Fruit fly (Drosophila melanogaster) whole organism, embryonic: ENCODE measurements around the gene CG7289.
A peak's percentile ranks its signal among the peaks of the same experiment; 100 is the strongest.

Experiments
- C15 ChIP-seq: fragments of 200-800 bp; sonication (Bioruptor generic); IDR thresholded peaks from 3 replicates; pipeline ENCODE4 v1.3.6; 2022; ENCODE audit warnings: missing biosample characterization, missing genetic modification characterization
- CG1024 ChIP-seq: fragments of 200-800 bp; sonication (Bioruptor generic); IDR thresholded peaks from 2 replicates; pipeline ENCODE4 v1.3.6; 2022; ENCODE audit warnings: missing biosample characterization, missing genetic modification characterization
- CG10366 ChIP-seq: fragments of 200-800 bp; sonication (Bioruptor generic); IDR thresholded peaks from 2 replicates; pipeline ENCODE4 v1.3.6; 2022; ENCODE audit warnings: missing biosample characterization, missing genetic modification characterization
- CG11560 ChIP-seq: fragments of 200-800 bp; sonication (Bioruptor generic); IDR thresholded peaks from 3 replicates; pipeline ENCODE4 v1.3.6; 2022; ENCODE audit warnings: missing biosample characterization, missing genetic modification characterization
- CG13287 ChIP-seq: fragments of 200-800 bp; sonication (Bioruptor generic); IDR thresholded peaks from 2 replicates; pipeline ENCODE4 v1.3.6; 2022; ENCODE audit warnings: missing biosample characterization, missing genetic modification characterization; ENCODE audit not compliant: partially characterized antibody
- CG15011 ChIP-seq: fragments of 200-800 bp; sonication (Bioruptor generic); optimal IDR thresholded peaks from 3 replicates; lab custom pipeline; 2018; ENCODE audit warnings: missing biosample characterization, mild to moderate bottlenecking, missing genetic modification characterization
- CG17912 ChIP-seq: fragments of 200-800 bp; sonication (Bioruptor generic); optimal IDR thresholded peaks from 2 replicates; lab custom pipeline; 2018; ENCODE audit warnings: missing biosample characterization, mild to moderate bottlenecking, missing genetic modification characterization
- CG18476 ChIP-seq: fragments of 200-800 bp; sonication (Bioruptor generic); optimal IDR thresholded peaks from 2 replicates; lab custom pipeline; 2016; ENCODE audit warnings: missing biosample characterization, mild to moderate bottlenecking, missing genetic modification characterization
- CG18599 ChIP-seq: fragments of 200-800 bp; sonication (Bioruptor generic); optimal IDR thresholded peaks from 3 replicates; lab custom pipeline; 2017; ENCODE audit warnings: missing biosample characterization, missing genetic modification characterization, mild to moderate bottlenecking, moderate library complexity, missing genetic modification reagents
- CG2712 ChIP-seq: fragments of 200-800 bp; optimal IDR thresholded peaks from 3 replicates; lab custom pipeline; 2019; ENCODE audit warnings: missing biosample characterization, mild to moderate bottlenecking, missing genetic modification characterization, moderate library complexity
- CG4282 ChIP-seq: fragments of 200-800 bp; sonication (Bioruptor generic); optimal IDR thresholded peaks from 2 replicates; lab custom pipeline; 2016; ENCODE audit warnings: missing biosample characterization, missing genetic modification characterization
- CG4617 ChIP-seq: fragments of 200-800 bp; sonication (Bioruptor generic); optimal IDR thresholded peaks from 3 replicates; lab custom pipeline; 2016; ENCODE audit warnings: missing biosample characterization, missing genetic modification characterization, borderline replicate concordance
- CG7556 ChIP-seq: fragments of 200-800 bp; sonication (Bioruptor generic); optimal IDR thresholded peaks from 2 replicates; lab custom pipeline; 2017; ENCODE audit warnings: missing biosample characterization, mild to moderate bottlenecking, missing genetic modification characterization
- CG7745 ChIP-seq: fragments of 200-800 bp; sonication (Bioruptor generic); optimal IDR thresholded peaks from 2 replicates; lab custom pipeline; 2018; ENCODE audit warnings: missing biosample characterization, mild to moderate bottlenecking, missing genetic modification characterization, moderate library complexity
- CG8924 ChIP-seq: fragments of 200-800 bp; optimal IDR thresholded peaks from 3 replicates; lab custom pipeline; 2019; ENCODE audit warnings: missing biosample characterization, mild to moderate bottlenecking, missing genetic modification characterization, moderate library complexity
- CG8944 ChIP-seq: fragments of 200-800 bp; sonication (Bioruptor generic); optimal IDR thresholded peaks from 3 replicates; lab custom pipeline; 2016; ENCODE audit warnings: missing biosample characterization, missing genetic modification characterization
- CkIIα-i1 ChIP-seq: fragments of 200-800 bp; sonication (Bioruptor generic); IDR thresholded peaks from 2 replicates; pipeline ENCODE4 v1.3.6; 2022; ENCODE audit warnings: missing biosample characterization, missing genetic modification characterization
- Dad ChIP-seq: fragments of 200-800 bp; sonication (Bioruptor generic); optimal IDR thresholded peaks from 3 replicates; lab custom pipeline; 2016; ENCODE audit warnings: missing biosample characterization, missing genetic modification characterization
- Dip3 ChIP-seq: fragments of 200-800 bp; sonication (Bioruptor generic); optimal IDR thresholded peaks from 3 replicates; lab custom pipeline; 2016; ENCODE audit warnings: missing biosample characterization, missing genetic modification characterization
- Dp ChIP-seq: fragments of 200-800 bp; sonication (Bioruptor generic); optimal IDR thresholded peaks from 2 replicates; lab custom pipeline; 2018; ENCODE audit warnings: missing biosample characterization, mild to moderate bottlenecking, missing genetic modification characterization, moderate library complexity
- Dref ChIP-seq: fragments of 200-800 bp; sonication (Bioruptor generic); IDR thresholded peaks from 2 replicates; pipeline ENCODE4 v1.3.6; 2022; ENCODE audit warnings: missing biosample characterization, missing genetic modification characterization
- ERR ChIP-seq: fragments of 200-800 bp; sonication (Bioruptor generic); optimal IDR thresholded peaks from 2 replicates; lab custom pipeline; 2016; ENCODE audit warnings: missing biosample characterization, missing genetic modification characterization
- Fer1 ChIP-seq: fragments of 200-800 bp; sonication (Bioruptor generic); optimal IDR thresholded peaks from 2 replicates; lab custom pipeline; 2017; ENCODE audit warnings: missing biosample characterization, mild to moderate bottlenecking, missing genetic modification characterization
- Fer2 ChIP-seq: fragments of 200-800 bp; sonication (Bioruptor generic); optimal IDR thresholded peaks from 2 replicates; lab custom pipeline; 2018; ENCODE audit warnings: missing biosample characterization, mild to moderate bottlenecking, missing genetic modification characterization, moderate library complexity
- Med ChIP-seq: fragments of 200-800 bp; sonication (Bioruptor generic); peaks from one replicate; lab custom pipeline; 2016; ENCODE audit warnings: missing biosample characterization, missing genetic modification characterization, mild to moderate bottlenecking, inconsistent platforms, moderate library complexity
- Oaz ChIP-seq: fragments of 200-800 bp; sonication (Bioruptor generic); IDR thresholded peaks from 2 replicates; pipeline ENCODE4 v1.3.6; 2022; ENCODE audit warnings: missing biosample characterization, missing genetic modification characterization
- PHDP ChIP-seq: fragments of 200-800 bp; sonication (Bioruptor generic); optimal IDR thresholded peaks from 3 replicates; lab custom pipeline; 2018; ENCODE audit warnings: missing biosample characterization, mild to moderate bottlenecking, missing genetic modification characterization, moderate library complexity
- Spps ChIP-seq: fragments of 200-800 bp; sonication (Bioruptor generic); optimal IDR thresholded peaks from 2 replicates; lab custom pipeline; 2018; ENCODE audit warnings: missing biosample characterization, mild to moderate bottlenecking, missing genetic modification characterization
- az2 ChIP-seq: fragments of 200-800 bp; sonication (Bioruptor generic); optimal IDR thresholded peaks from 3 replicates; lab custom pipeline; 2016; ENCODE audit warnings: missing biosample characterization, missing genetic modification characterization
- bowl ChIP-seq: fragments of 200-800 bp; sonication (Bioruptor generic); IDR thresholded peaks from 2 replicates; pipeline ENCODE4 v1.3.6; 2022; ENCODE audit warnings: missing biosample characterization, missing genetic modification characterization
- cas ChIP-seq: fragments of 200-800 bp; sonication (Bioruptor generic); IDR thresholded peaks from 2 replicates; pipeline ENCODE4 v1.3.6; 2022; ENCODE audit warnings: missing biosample characterization, missing genetic modification characterization
- cg ChIP-seq: fragments of 200-800 bp; sonication (Bioruptor generic); optimal IDR thresholded peaks from 3 replicates; lab custom pipeline; 2019; ENCODE audit warnings: missing biosample characterization, mild to moderate bottlenecking, missing genetic modification characterization, moderate library complexity
- crp ChIP-seq, 2 experiments: fragments of 200-800 bp; sonication (Bioruptor generic); optimal IDR thresholded peaks; 2 replicates in 1 of 2; 3 replicates in 1 of 2; lab custom pipeline; 2017; ENCODE audit warnings: missing biosample characterization in 2 of 2, missing genetic modification characterization in 2 of 2, mild to moderate bottlenecking in 1 of 2, moderate library complexity in 1 of 2
- dmrt11E ChIP-seq: fragments of 200-800 bp; sonication (Bioruptor generic); optimal IDR thresholded peaks from 3 replicates; lab custom pipeline; 2018; ENCODE audit warnings: missing biosample characterization, mild to moderate bottlenecking, missing genetic modification characterization, moderate library complexity
- eyg ChIP-seq: fragments of 200-800 bp; sonication (Bioruptor generic); optimal IDR thresholded peaks from 3 replicates; lab custom pipeline; 2016; ENCODE audit warnings: missing biosample characterization, missing genetic modification characterization
- fd3F ChIP-seq: fragments of 200-800 bp; sonication (Bioruptor generic); optimal IDR thresholded peaks from 2 replicates; lab custom pipeline; 2018; ENCODE audit warnings: missing biosample characterization, mild to moderate bottlenecking, missing genetic modification characterization, moderate library complexity
- grau ChIP-seq: fragments of 200-800 bp; optimal IDR thresholded peaks from 3 replicates; lab custom pipeline; 2019; ENCODE audit warnings: missing biosample characterization, mild to moderate bottlenecking, missing genetic modification characterization, moderate library complexity
- h ChIP-seq: fragments of >200 bp; optimal IDR thresholded peaks from 2 replicates; lab custom pipeline; 2017
- hkb ChIP-seq, 2 experiments: fragments of 200-800 bp in 1 of 2; fragments of >200 bp in 1 of 2; sonication (Bioruptor generic) in 1 of 2; IDR thresholded peaks in 1 of 2; optimal IDR thresholded peaks in 1 of 2; 2 replicates each; pipeline versions ENCODE4 v1.3.6 to Lab custom; 2017 to 2022; ENCODE audit warnings: missing biosample characterization in 1 of 2, missing genetic modification characterization in 1 of 2
- pb ChIP-seq: fragments of 200-800 bp; sonication (Bioruptor generic); optimal IDR thresholded peaks from 3 replicates; lab custom pipeline; 2016; ENCODE audit warnings: missing biosample characterization, missing genetic modification characterization
- prd ChIP-seq, 3 experiments: fragments of >200 bp in 2 of 3; fragments of 200-800 bp in 1 of 3; sonication (Bioruptor generic) in 1 of 3; optimal IDR thresholded peaks in 2 of 3; IDR thresholded peaks in 1 of 3; 2 replicates in 2 of 3; 3 replicates in 1 of 3; pipeline versions ENCODE4 v1.3.6 to Lab custom; 2017 to 2022; ENCODE audit warnings: missing biosample characterization in 1 of 3, missing genetic modification characterization in 1 of 3
- salm ChIP-seq: fragments of 200-800 bp; sonication (Bioruptor generic); optimal IDR thresholded peaks from 2 replicates; lab custom pipeline; 2018; ENCODE audit warnings: missing biosample characterization, mild to moderate bottlenecking, missing genetic modification characterization
- shn ChIP-seq: fragments of 200-800 bp; sonication (Bioruptor generic); optimal IDR thresholded peaks from 3 replicates; lab custom pipeline; 2016; ENCODE audit warnings: missing biosample characterization, missing genetic modification characterization
- sima ChIP-seq: fragments of 200-800 bp; sonication (Bioruptor generic); optimal IDR thresholded peaks from 2 replicates; lab custom pipeline; 2016; ENCODE audit warnings: missing biosample characterization, missing genetic modification characterization
- zen ChIP-seq: fragments of 200-800 bp; sonication (Bioruptor generic); optimal IDR thresholded peaks from 3 replicates; lab custom pipeline; 2018; ENCODE audit warnings: missing biosample characterization, mild to moderate bottlenecking, missing genetic modification characterization, moderate library complexity

Gene CG7289

dm6 chr2L:2013836-2014434 is 31.9 kb downstream of the CG7289 start (continued):
- TF ChIP-seq CG4617 (no peak), CG10366 (GFP tag; lab: Robert Waterston, UW) (no peak), CG1024 (GFP tag; lab: Robert Waterston, UW) (no peak), Spps (tag; lab: Kevin White, UChicago) (no peak), CG13287 (no peak), salm (tag; lab: Kevin White, UChicago) (no peak), CG18599 (GFP tag; lab: Kevin White, UChicago) (peak; percentile 6), eyg (GFP tag; lab: Kevin White, UChicago) (no peak), CG7556 (no peak), hkb (optimal IDR thresholded peaks at IDR 0.05; lab: Kevin White, UChicago) (no peak), hkb (GFP tag; IDR thresholded peaks at IDR 0.05; lab: Robert Waterston, UW) (no peak), CG11560 (tag; lab: Robert Waterston, UW) (no peak), Oaz (no peak), sima (GFP tag; lab: Kevin White, UChicago) (no peak), CG2712 (tag; lab: Kevin White, UChicago) (no peak), Dip3 (no peak), CG4282 (GFP tag; lab: Kevin White, UChicago) (no peak), dmrt11E (tag; lab: Kevin White, UChicago) (no peak), zen (peak; percentile 63), grau (tag; lab: Kevin White, UChicago) (peak; percentile 79), CG7745 (tag; lab: Kevin White, UChicago) (no peak), ERR (GFP tag; lab: Kevin White, UChicago) (no peak), CG8944 (GFP tag; lab: Kevin White, UChicago) (no peak), Dad (GFP tag; lab: Kevin White, UChicago) (no peak), CG15011 (no peak), CkIIα-i1 (GFP tag; lab: Robert Waterston, UW) (no peak), Med (GFP tag; lab: Kevin White, UChicago) (no peak), Dref (GFP tag; lab: Robert Waterston, UW) (no peak), fd3F (no peak), cg (peak; percentile 16), Dp (GFP tag; lab: Kevin White, UChicago) (no peak), shn (GFP tag; lab: Kevin White, UChicago) (no peak), CG8924 (tag; lab: Kevin White, UChicago) (peak; percentile 15), h (lab: Kevin White, UChicago) (no peak), cas (GFP tag; lab: Robert Waterston, UW) (no peak), CG17912 (GFP tag; lab: Kevin White, UChicago) (no peak), pb (GFP tag; lab: Kevin White, UChicago) (no peak), az2 (GFP tag; lab: Kevin White, UChicago) (no peak), Fer2 (no peak), bowl (GFP tag; lab: Robert Waterston, UW) (no peak), prd (optimal IDR thresholded peaks at IDR 0.05; lab: Kevin White, UChicago) (no peak), prd (GFP tag; IDR thresholded peaks at IDR 0.05; lab: Robert Waterston, UW) (peak; percentile 38; the same call in 1 of the 3 replicates), PHDP (no peak), C15 (GFP tag; lab: Robert Waterston, UW) (no peak), crp (GFP tag; optimal IDR thresholded peaks at IDR 0.05; lab: Kevin White, UChicago) (no peak), CG18476 (GFP tag; lab: Kevin White, UChicago) (no peak), Fer1 (GFP tag; lab: Kevin White, UChicago) (peak; percentile 30)
